Fruit fly (Drosophila melanogaster): ENCODE measurements around the gene Bin1.
A peak's percentile ranks its signal among the peaks of the same experiment; 100 is the strongest.

Bin1 gene

dm6 chr3R:16186791-16187681, 2.3 kb downstream of the Bin1 start, which contains the start of gene sra (continued):
- TF ChIP-seq Meics (GFP tag; optimal IDR thresholded peaks at IDR 0.05) (peak; percentile 29), maf-S (GFP tag; optimal IDR thresholded peaks at IDR 0.05) (peak; percentile 13), trh (GFP tag; optimal IDR thresholded peaks at IDR 0.05) (no peak), gcm2 (GFP tag; optimal IDR thresholded peaks at IDR 0.05) (peak; percentile 29), D19B (GFP tag; optimal IDR thresholded peaks at IDR 0.05) (no peak), CG10654 (GFP tag; optimal IDR thresholded peaks at IDR 0.05) (peak; percentile 6), CG3838 (GFP tag; optimal IDR thresholded peaks at IDR 0.05) (no peak), nmo (GFP tag; optimal IDR thresholded peaks at IDR 0.05) (peak; percentile 54), vfl (GFP tag; optimal IDR thresholded peaks at IDR 0.05) (peak; percentile 7), hth (optimal IDR thresholded peaks at IDR 0.05) (no peak), sob (GFP tag; IDR thresholded peaks at IDR 0.05) (peak; percentile 13; the same call in 1 of the 2 replicates), BtbVII (GFP tag; optimal IDR thresholded peaks at IDR 0.05) (no peak), gfzf (GFP tag; optimal IDR thresholded peaks at IDR 0.05) (peak; percentile 57), CG7357 (GFP tag; IDR thresholded peaks at IDR 0.05) (0 out of 3 replicates have a peak, but pooled peaks have one; percentile 5), eyg (GFP tag; optimal IDR thresholded peaks at IDR 0.05) (no peak), Sox102F (GFP tag; optimal IDR thresholded peaks at IDR 0.05) (no peak)

- TF ChIP-seq Ets65A (GFP tag) (peak; percentile 51), NFAT (GFP tag; IDR thresholded peaks at IDR 0.05) (0 out of 2 replicates have a peak, but pooled peaks have one; percentile 17), emc (GFP tag; optimal IDR thresholded peaks at IDR 0.05) (no peak), Bdp1 (GFP tag; optimal IDR thresholded peaks at IDR 0.05) (no peak), Pdp1 (GFP tag; optimal IDR thresholded peaks at IDR 0.05) (peak in 1 of 2 experiments; percentile 81), Med (GFP tag) (peak; percentile 42), C15 (GFP tag; IDR thresholded peaks at IDR 0.05) (no peak), CG10979 (tag; optimal IDR thresholded peaks at IDR 0.05) (no peak)
Observed at dm6 chr3R:16182269-16182875, 7.0 kb downstream of the Bin1 start.

dm6 chr3R:16180476-16181070, 8.8 kb downstream of the Bin1 start, which contains the start of gene CG8927:
CG8927 (plus strand) TSS chr3R:16181020.
- TF ChIP-seq pita (GFP tag; optimal IDR thresholded peaks at IDR 0.05): peak; percentile 57
- peak; percentile 62 for TF ChIP-seq CG8290 (GFP tag; optimal IDR thresholded peaks at IDR 0.05)
- peak; percentile 30 to 86 for TF ChIP-seq CG8290 (tag; optimal IDR thresholded peaks at IDR 0.05)
- peak; percentile 92 for TF ChIP-seq CG7372 (GFP tag; IDR thresholded peaks at IDR 0.05)
- TF ChIP-seq chinmo (GFP tag; IDR thresholded peaks at IDR 0.05; ENCODE audit: partially characterized antibody): 0 out of 4 replicates have a peak, but pooled peaks have one; percentile 27
- TF ChIP-seq crp (GFP tag; optimal IDR thresholded peaks at IDR 0.05): peak in 1 of 2 experiments; percentile 2
- TF ChIP-seq CG13287 (GFP tag; IDR thresholded peaks at IDR 0.05; ENCODE audit: partially characterized antibody): peak; percentile 45; the same call in 1 of the 2 replicates
- peak; percentile 50 for TF ChIP-seq Med (GFP tag)
- TF ChIP-seq scrt (GFP tag; optimal IDR thresholded peaks at IDR 0.05): no peak
- no peak for TF ChIP-seq CG10147 (GFP tag; optimal IDR thresholded peaks at IDR 0.05)
- no peak for TF ChIP-seq emc (GFP tag; optimal IDR thresholded peaks at IDR 0.05)
- peak; percentile 6; the same call in 1 of the 3 replicates for TF ChIP-seq ci (GFP tag; IDR thresholded peaks at IDR 0.05)
- TF ChIP-seq CG14014 (GFP tag; IDR thresholded peaks at IDR 0.05): no peak
- TF ChIP-seq bigmax (GFP tag; optimal IDR thresholded peaks at IDR 0.05): peak; percentile 42
- peak; percentile 30 for TF ChIP-seq Lhr (GFP tag; optimal IDR thresholded peaks at IDR 0.05)
- peak; percentile 13 for TF ChIP-seq stwl (tag; optimal IDR thresholded peaks at IDR 0.05)
- 0 out of 2 replicates have a peak, but pooled peaks have one; percentile 16 for TF ChIP-seq CG3847 (GFP tag; IDR thresholded peaks at IDR 0.05)
- TF ChIP-seq Hmr (GFP tag; optimal IDR thresholded peaks at IDR 0.05): peak; percentile 16
- TF ChIP-seq CG4404 (GFP tag; IDR thresholded peaks at IDR 0.05): no peak
- TF ChIP-seq ato (GFP tag; IDR thresholded peaks at IDR 0.05; ENCODE audit: partially characterized antibody): no peak
- no peak for TF ChIP-seq wor (GFP tag; IDR thresholded peaks at IDR 0.05)
- no peak for TF ChIP-seq ara (GFP tag; IDR thresholded peaks at IDR 0.05)
- TF ChIP-seq CG33213 (GFP tag; optimal IDR thresholded peaks at IDR 0.05): peak; percentile 12
